Fruit fly (Drosophila melanogaster): ENCODE data around the gene caz.

DNA sequence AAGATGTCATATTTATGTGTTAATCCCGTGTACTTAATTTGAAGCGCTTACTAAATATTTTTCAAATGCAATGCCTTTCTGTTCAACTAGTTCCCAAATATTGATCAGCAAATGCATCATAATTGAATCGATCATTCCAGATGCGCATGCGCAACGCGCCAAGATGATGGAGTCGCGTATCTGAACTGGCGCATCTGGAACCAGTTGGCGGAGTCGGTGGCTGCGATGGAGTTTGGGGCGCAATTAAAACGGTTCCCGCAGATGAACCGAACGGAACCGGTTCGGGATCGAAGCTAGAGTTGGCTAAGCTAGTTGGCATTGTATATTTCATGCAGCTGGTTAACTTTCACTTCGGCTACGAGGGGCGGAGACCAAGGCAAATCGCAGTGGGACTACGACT lies 36.9 kb downstream of the caz start, which contains the start of gene CalpC:
- TF ChIP-seq insv (optimal IDR thresholded peaks at IDR 0.05), result no peak
- TF ChIP-seq h (optimal IDR thresholded peaks at IDR 0.05), result no peak
- TF ChIP-seq Sin3A (optimal IDR thresholded peaks at IDR 0.05), result no peak
